Fruit fly (Drosophila melanogaster) ovary, adult (tissue): Measurements from ENCODE around the gene eag.

ENCODE experiments used
- CG17801 ChIP-seq: fragments of 200-800 bp; optimal IDR thresholded peaks from 2 replicates; lab custom pipeline; 2019; ENCODE audit warnings: missing biosample characterization, mild to moderate bottlenecking, missing genetic modification characterization, moderate library complexity; ENCODE audit not compliant: partially characterized antibody

The eag gene

dm6 chrX:14955050-14955783 is at the start of gene eag, which contains the start of gene CG9030:
Gene eag, plus strand, starts transcription at chrX:14955477.
Gene CG9030, minus strand, starts transcription at chrX:14955100.
- TF ChIP-seq CG17801 (GFP tag; lab: Kevin White, UChicago): no peak

dm6 chrX:14905499-14906044 is 49.7 kb upstream of the eag start, which contains the start of gene CG9512:
Gene CG9512, minus strand, starts transcription at chrX:14905549.
- no peak for TF ChIP-seq CG17801 (GFP tag; lab: Kevin White, UChicago)

dm6 chrX:14909051-14909450 is 46.2 kb upstream of the eag start:
- TF ChIP-seq CG17801 (GFP tag; lab: Kevin White, UChicago): no peak

dm6 chrX:14909658-14910378 is 45.5 kb upstream of the eag start, which contains the start of gene fiz:
Gene fiz, minus strand, starts transcription at chrX:14909708.
- TF ChIP-seq CG17801 (GFP tag; lab: Kevin White, UChicago): no peak

- no peak for TF ChIP-seq CG17801 (GFP tag; lab: Kevin White, UChicago)
These were observed 44.6 kb upstream of the eag start, which contains the start of gene CG14406 for dm6 chrX:14910464-14911349. Gene CG14406, minus strand, starts transcription at chrX:14910845.

dm6 chrX:14913706-14914303 is 41.5 kb upstream of the eag start, which contains the start of gene CG12398:
Gene CG12398, minus strand, starts transcription at chrX:14913812.
- TF ChIP-seq CG17801 (GFP tag; lab: Kevin White, UChicago): peak; percentile 60

- peak; percentile 35 for TF ChIP-seq CG17801 (GFP tag; lab: Kevin White, UChicago)
These were observed 36.5 kb upstream of the eag start, which contains the start of gene Eo for dm6 chrX:14918750-14919247. Gene Eo, minus strand, starts transcription at chrX:14918800.

- no peak for TF ChIP-seq CG17801 (GFP tag; lab: Kevin White, UChicago)
These were observed 32.6 kb upstream of the eag start for dm6 chrX:14922396-14923276.

dm6 chrX:14923277-14924019 is 31.8 kb upstream of the eag start, which contains the start of gene CG9503:
Gene CG9503, minus strand, starts transcription at chrX:14923493.
- TF ChIP-seq CG17801 (GFP tag; lab: Kevin White, UChicago): no peak

dm6 chrX:14928844-14929243 is 26.4 kb upstream of the eag start, which contains the start of gene CG32591:
Gene CG32591, minus strand, starts transcription at chrX:14928944.
- no peak for TF ChIP-seq CG17801 (GFP tag; lab: Kevin White, UChicago)

dm6 chrX:14929813-14930212 is 25.5 kb upstream of the eag start:
- no peak for TF ChIP-seq CG17801 (GFP tag; lab: Kevin White, UChicago)

dm6 chrX:14931296-14931695 is 24.0 kb upstream of the eag start:
- TF ChIP-seq CG17801 (GFP tag; lab: Kevin White, UChicago): no peak
